Fruit fly (Drosophila melanogaster) whole organism, embryonic: ENCODE measurements around the gene spidey.

Experiments used
- Abd-B ChIP-seq: fragments of 200-800 bp; sonication (Bioruptor generic); optimal IDR thresholded peaks from 2 replicates; lab custom pipeline; 2018; ENCODE audit warnings: missing biosample characterization, mild to moderate bottlenecking, missing genetic modification characterization, moderate library complexity
- Atf3 ChIP-seq: fragments of 200-800 bp; sonication (Bioruptor generic); optimal IDR thresholded peaks from 3 replicates; lab custom pipeline; 2016; ENCODE audit warnings: missing biosample characterization, missing genetic modification characterization
- CG10979 ChIP-seq: fragments of 200-800 bp; sonication (Bioruptor generic); optimal IDR thresholded peaks from 2 replicates; lab custom pipeline; 2018; ENCODE audit warnings: missing biosample characterization, mild to moderate bottlenecking, missing genetic modification characterization, moderate library complexity
- CG11398 ChIP-seq: fragments of 200-800 bp; sonication (Bioruptor generic); optimal IDR thresholded peaks from 2 replicates; lab custom pipeline; 2016; ENCODE audit warnings: missing biosample characterization, missing genetic modification characterization
- CG12071 ChIP-seq: fragments of 200-800 bp; sonication (Bioruptor generic); optimal IDR thresholded peaks from 3 replicates; lab custom pipeline; 2018; ENCODE audit warnings: missing biosample characterization, mild to moderate bottlenecking, missing genetic modification characterization
- CG1233 ChIP-seq: fragments of 200-800 bp; sonication (Bioruptor generic); optimal IDR thresholded peaks from 4 replicates; lab custom pipeline; 2018; ENCODE audit warnings: missing biosample characterization, mild to moderate bottlenecking, missing genetic modification characterization
- CG12942 ChIP-seq: fragments of 200-800 bp; sonication (Bioruptor generic); optimal IDR thresholded peaks from 3 replicates; lab custom pipeline; 2016; ENCODE audit warnings: missing biosample characterization, missing genetic modification characterization
- CG13296 ChIP-seq: fragments of 200-800 bp; sonication (Bioruptor generic); optimal IDR thresholded peaks from 3 replicates; lab custom pipeline; 2018; ENCODE audit warnings: missing biosample characterization, mild to moderate bottlenecking, missing genetic modification characterization
- CG14014 ChIP-seq: fragments of 200-800 bp; sonication (Bioruptor generic); IDR thresholded peaks from 2 replicates; pipeline ENCODE4 v1.3.6; 2022; ENCODE audit warnings: missing biosample characterization, missing genetic modification characterization
- CG15269 ChIP-seq: fragments of 200-800 bp; sonication (Bioruptor generic); optimal IDR thresholded peaks from 2 replicates; lab custom pipeline; 2018; ENCODE audit warnings: missing biosample characterization, mild to moderate bottlenecking, missing genetic modification characterization, moderate library complexity
- CG15601 ChIP-seq: fragments of 200-800 bp; sonication (Bioruptor generic); optimal IDR thresholded peaks from 3 replicates; lab custom pipeline; 2019; ENCODE audit warnings: missing biosample characterization, mild to moderate bottlenecking, missing genetic modification characterization, moderate library complexity
- CG1603 ChIP-seq: fragments of 200-800 bp; sonication (Bioruptor generic); optimal IDR thresholded peaks from 2 replicates; lab custom pipeline; 2019; ENCODE audit warnings: missing biosample characterization, mild to moderate bottlenecking, missing genetic modification characterization, moderate library complexity
- CG1832 ChIP-seq: fragments of 200-800 bp; sonication (Bioruptor generic); optimal IDR thresholded peaks from 2 replicates; lab custom pipeline; 2017; ENCODE audit warnings: missing biosample characterization, mild to moderate bottlenecking, missing genetic modification characterization, inconsistent platforms
- CG2678 ChIP-seq: fragments of 200-800 bp; sonication (Bioruptor generic); optimal IDR thresholded peaks from 3 replicates; lab custom pipeline; 2019; ENCODE audit warnings: missing biosample characterization, mild to moderate bottlenecking, missing genetic modification characterization, moderate library complexity
- CG2712 ChIP-seq: fragments of 200-800 bp; optimal IDR thresholded peaks from 3 replicates; lab custom pipeline; 2019; ENCODE audit warnings: missing biosample characterization, mild to moderate bottlenecking, missing genetic modification characterization, moderate library complexity
- CG3995 ChIP-seq: fragments of 200-800 bp; sonication (Bioruptor generic); optimal IDR thresholded peaks from 3 replicates; lab custom pipeline; 2016; ENCODE audit warnings: missing biosample characterization, missing genetic modification characterization
- CG42726 ChIP-seq: fragments of 200-800 bp; sonication (Bioruptor generic); IDR thresholded peaks from 2 replicates; pipeline ENCODE4 v1.3.6; 2022; ENCODE audit warnings: missing biosample characterization, missing genetic modification characterization; ENCODE audit not compliant: partially characterized antibody
- CG43689 ChIP-seq: fragments of 200-800 bp; sonication (Bioruptor generic); IDR thresholded peaks from 2 replicates; pipeline ENCODE4 v1.3.6; 2022; ENCODE audit warnings: missing biosample characterization, missing genetic modification characterization
- CG4617 ChIP-seq: fragments of 200-800 bp; sonication (Bioruptor generic); optimal IDR thresholded peaks from 3 replicates; lab custom pipeline; 2016; ENCODE audit warnings: missing biosample characterization, missing genetic modification characterization, borderline replicate concordance
- CG4820 ChIP-seq: fragments of 200-800 bp; sonication (Bioruptor generic); optimal IDR thresholded peaks from 3 replicates; lab custom pipeline; 2016; ENCODE audit warnings: missing biosample characterization, missing genetic modification characterization
- CG5180 ChIP-seq: fragments of 200-800 bp; sonication (Bioruptor generic); optimal IDR thresholded peaks from 3 replicates; lab custom pipeline; 2017; ENCODE audit warnings: missing biosample characterization, missing genetic modification characterization, mild to moderate bottlenecking, moderate library complexity, missing genetic modification reagents
- CG8290 ChIP-seq, 3 experiments: fragments of 200-800 bp; sonication (Bioruptor generic); optimal IDR thresholded peaks; 2 replicates each; lab custom pipeline; 2016 to 2019; ENCODE audit warnings: missing biosample characterization in 3 of 3, missing genetic modification characterization in 3 of 3, mild to moderate bottlenecking in 2 of 3, moderate library complexity in 1 of 3
- CHES-1-like ChIP-seq: fragments of 200-800 bp; sonication (Bioruptor generic); optimal IDR thresholded peaks from 2 replicates; lab custom pipeline; 2016; ENCODE audit warnings: missing biosample characterization, missing genetic modification characterization
- Dbx ChIP-seq: fragments of 200-800 bp; sonication (Bioruptor generic); IDR thresholded peaks from 3 replicates; pipeline ENCODE4 v1.3.6; 2022; ENCODE audit warnings: missing biosample characterization, missing genetic modification characterization
- Eip74EF ChIP-seq, 2 experiments: fragments of 200-800 bp in 1 of 2; fragments of >200 bp in 1 of 2; sonication (Bioruptor generic) in 1 of 2; optimal IDR thresholded peaks; 2 replicates each; lab custom pipeline; 2017 to 2019; ENCODE audit warnings: missing biosample characterization in 2 of 2, missing genetic modification characterization in 2 of 2, mild to moderate bottlenecking in 1 of 2, moderate library complexity in 1 of 2
- Ets65A ChIP-seq: fragments of 200-800 bp; sonication (Bioruptor generic); peaks from one replicate; lab custom pipeline; 2016; ENCODE audit warnings: missing biosample characterization, missing genetic modification characterization
- Fer1 ChIP-seq: fragments of 200-800 bp; sonication (Bioruptor generic); optimal IDR thresholded peaks from 2 replicates; lab custom pipeline; 2017; ENCODE audit warnings: missing biosample characterization, mild to moderate bottlenecking, missing genetic modification characterization
- Fer2 ChIP-seq: fragments of 200-800 bp; sonication (Bioruptor generic); optimal IDR thresholded peaks from 2 replicates; lab custom pipeline; 2018; ENCODE audit warnings: missing biosample characterization, mild to moderate bottlenecking, missing genetic modification characterization, moderate library complexity
- H15 ChIP-seq: fragments of 200-800 bp; sonication (Bioruptor generic); IDR thresholded peaks from 3 replicates; pipeline ENCODE4 v1.3.6; 2022; ENCODE audit warnings: missing biosample characterization, missing genetic modification characterization
- H2.0 ChIP-seq: fragments of 200-800 bp; sonication (Bioruptor generic); IDR thresholded peaks from 2 replicates; pipeline ENCODE4 v1.3.6; 2022; ENCODE audit warnings: missing biosample characterization, missing genetic modification characterization
- MESR4 ChIP-seq: fragments of 200-800 bp; sonication (Bioruptor generic); optimal IDR thresholded peaks from 2 replicates; lab custom pipeline; 2018; ENCODE audit warnings: missing biosample characterization, mild to moderate bottlenecking, missing genetic modification characterization, moderate library complexity
- Six4 ChIP-seq: fragments of 200-800 bp; sonication (Bioruptor generic); optimal IDR thresholded peaks from 2 replicates; lab custom pipeline; 2016; ENCODE audit warnings: missing biosample characterization, missing genetic modification characterization
- ap ChIP-seq: fragments of 200-800 bp; sonication (Bioruptor generic); IDR thresholded peaks from 2 replicates; pipeline ENCODE4 v1.3.6; 2022; ENCODE audit warnings: missing biosample characterization, missing genetic modification characterization
- croc ChIP-seq: fragments of 200-800 bp; sonication (Bioruptor generic); conservative IDR thresholded peaks from 3 replicates; pipeline ENCODE4 v1.3.6; 2022; ENCODE audit warnings: missing biosample characterization, missing genetic modification characterization
- crol ChIP-seq: fragments of 200-800 bp; sonication (Bioruptor generic); IDR thresholded peaks from 2 replicates; pipeline ENCODE4 v1.3.6; 2022; ENCODE audit warnings: missing biosample characterization, missing genetic modification characterization
- dmrt11E ChIP-seq: fragments of 200-800 bp; sonication (Bioruptor generic); optimal IDR thresholded peaks from 3 replicates; lab custom pipeline; 2018; ENCODE audit warnings: missing biosample characterization, mild to moderate bottlenecking, missing genetic modification characterization, moderate library complexity
- dmrt99B ChIP-seq: fragments of 200-800 bp; sonication (Bioruptor generic); optimal IDR thresholded peaks from 2 replicates; lab custom pipeline; 2018; ENCODE audit warnings: missing biosample characterization, mild to moderate bottlenecking, missing genetic modification characterization, moderate library complexity
- ems ChIP-seq: fragments of 200-800 bp; sonication (Bioruptor generic); optimal IDR thresholded peaks from 3 replicates; lab custom pipeline; 2016; ENCODE audit warnings: missing biosample characterization, missing genetic modification characterization
- gfzf ChIP-seq: fragments of 200-800 bp; sonication (Bioruptor generic); optimal IDR thresholded peaks from 2 replicates; lab custom pipeline; 2016; ENCODE audit warnings: missing biosample characterization, mild to moderate bottlenecking, missing genetic modification characterization, moderate library complexity
- lbe ChIP-seq: fragments of 200-800 bp; sonication (Bioruptor generic); optimal IDR thresholded peaks from 2 replicates; lab custom pipeline; 2016; ENCODE audit warnings: missing biosample characterization, mild to moderate bottlenecking, missing genetic modification characterization
- luna ChIP-seq: fragments of 200-800 bp; sonication (Bioruptor generic); optimal IDR thresholded peaks from 2 replicates; lab custom pipeline; 2016; ENCODE audit warnings: missing biosample characterization, missing genetic modification characterization
- nmo ChIP-seq: fragments of 200-800 bp; sonication (Bioruptor generic); optimal IDR thresholded peaks from 2 replicates; lab custom pipeline; 2018; ENCODE audit warnings: missing biosample characterization, mild to moderate bottlenecking, missing genetic modification characterization, moderate library complexity
- p53 ChIP-seq: fragments of 200-800 bp; sonication (Bioruptor generic); optimal IDR thresholded peaks from 2 replicates; lab custom pipeline; 2016; ENCODE audit warnings: missing biosample characterization, missing genetic modification characterization
- pzg ChIP-seq: fragments of 200-800 bp; sonication (Bioruptor generic); optimal IDR thresholded peaks from 3 replicates; lab custom pipeline; 2018; ENCODE audit warnings: missing biosample characterization, mild to moderate bottlenecking, missing genetic modification characterization, moderate library complexity
- scrt ChIP-seq: fragments of 200-800 bp; sonication (Bioruptor generic); optimal IDR thresholded peaks from 2 replicates; lab custom pipeline; 2018; ENCODE audit warnings: missing biosample characterization, mild to moderate bottlenecking, missing genetic modification characterization, moderate library complexity
- so ChIP-seq: fragments of 200-800 bp; sonication (Bioruptor generic); IDR thresholded peaks from 3 replicates; pipeline ENCODE4 v1.3.6; 2022; ENCODE audit warnings: missing biosample characterization, missing genetic modification characterization
- trh ChIP-seq: fragments of 200-800 bp; sonication (Bioruptor generic); optimal IDR thresholded peaks from 2 replicates; lab custom pipeline; 2016; ENCODE audit warnings: missing biosample characterization, missing genetic modification characterization
- wdn ChIP-seq: fragments of 200-800 bp; sonication (Bioruptor generic); IDR thresholded peaks from 2 replicates; pipeline ENCODE4 v1.3.6; 2022; ENCODE audit warnings: missing biosample characterization, missing genetic modification characterization
- yki ChIP-seq: fragments of >200 bp; optimal IDR thresholded peaks from 3 replicates; lab custom pipeline; 2018
- z ChIP-seq: fragments of 200-800 bp; sonication (Bioruptor generic); IDR thresholded peaks from 3 replicates; pipeline ENCODE4 v1.3.6; 2022; ENCODE audit warnings: missing biosample characterization, missing genetic modification characterization

spidey gene

dm6 chrX:7934679-7935078, 25.9 kb downstream of the spidey start, which contains the start of gene RpS14b (continued):
- TF ChIP-seq CG8290 (GFP tag; optimal IDR thresholded peaks at IDR 0.05; lab: Kevin White, UChicago), result peak; percentile 15
- peak in 1 of 2 experiments; percentile 88 for TF ChIP-seq CG8290 (tag; optimal IDR thresholded peaks at IDR 0.05; lab: Kevin White, UChicago)
- peak; percentile 68 for TF ChIP-seq Dbx (GFP tag; lab: Robert Waterston, UW)
- TF ChIP-seq crol, result no peak
- TF ChIP-seq CG1603 (tag; lab: Kevin White, UChicago), result peak; percentile 72
- TF ChIP-seq ap (GFP tag; lab: Robert Waterston, UW), result no peak; the same call in 1 of the 2 replicates
- peak; percentile 64 for TF ChIP-seq CG1233 (GFP tag; lab: Kevin White, UChicago)
- peak; percentile 72; the same call in 1 of the 3 replicates for TF ChIP-seq so (GFP tag; lab: Robert Waterston, UW)
- peak; percentile 44 for TF ChIP-seq dmrt11E (tag; lab: Kevin White, UChicago)
- peak; percentile 17 for TF ChIP-seq CG2712 (tag; lab: Kevin White, UChicago)
- peak; percentile 86 for TF ChIP-seq Ets65A
- TF ChIP-seq CG13296, result peak; percentile 81
- TF ChIP-seq luna (GFP tag; lab: Kevin White, UChicago), result peak; percentile 8
- TF ChIP-seq wdn (GFP tag; lab: Robert Waterston, UW), result peak; percentile 51
- TF ChIP-seq CG4617, result peak; percentile 37
- TF ChIP-seq CG12942 (GFP tag; lab: Kevin White, UChicago), result peak; percentile 44
- TF ChIP-seq CHES-1-like, result peak; percentile 77
- peak; percentile 41 for TF ChIP-seq ems
- peak; percentile 5 for TF ChIP-seq CG3995 (GFP tag; lab: Kevin White, UChicago)
- no peak for TF ChIP-seq z (GFP tag; lab: Robert Waterston, UW)
- no peak for TF ChIP-seq CG1832
- peak; percentile 49 for TF ChIP-seq MESR4 (GFP tag; lab: Kevin White, UChicago)
- peak; percentile 42 for TF ChIP-seq CG12071 (GFP tag; lab: Kevin White, UChicago)
- no peak for TF ChIP-seq CG4820 (GFP tag; lab: Kevin White, UChicago)
- TF ChIP-seq CG15601 (tag; lab: Kevin White, UChicago), result peak; percentile 16
- peak; percentile 77 for TF ChIP-seq Fer1 (GFP tag; lab: Kevin White, UChicago)
- TF ChIP-seq Six4, result no peak
- peak; percentile 51 for TF ChIP-seq scrt (GFP tag; lab: Kevin White, UChicago)
- TF ChIP-seq CG15269 (tag; lab: Kevin White, UChicago), result peak; percentile 61
- TF ChIP-seq CG43689 (GFP tag; lab: Robert Waterston, UW), result peak; percentile 8; the same call in 1 of the 2 replicates
- TF ChIP-seq gfzf (GFP tag; lab: Kevin White, UChicago), result peak; percentile 44
- TF ChIP-seq CG42726 (GFP tag; lab: Robert Waterston, UW), result peak; percentile 70; the same call in 1 of the 2 replicates
- no peak for TF ChIP-seq CG5180 (GFP tag; lab: Kevin White, UChicago)
- peak; percentile 30 for TF ChIP-seq nmo
- TF ChIP-seq Atf3 (GFP tag; lab: Kevin White, UChicago), result peak; percentile 52
- peak; percentile 38 for TF ChIP-seq Fer2 (tag; lab: Kevin White, UChicago)
- peak; percentile 52; the same call in 1 of the 2 replicates for TF ChIP-seq H2.0 (GFP tag; lab: Robert Waterston, UW)
- TF ChIP-seq dmrt99B, result peak; percentile 10
- peak; percentile 44; the same call in 1 of the 3 replicates for TF ChIP-seq H15 (GFP tag; lab: Robert Waterston, UW)
- TF ChIP-seq pzg, result peak; percentile 77
- peak; percentile 60; the same call in 1 of the 2 replicates for TF ChIP-seq CG14014 (GFP tag; lab: Robert Waterston, UW)
- TF ChIP-seq Eip74EF (GFP tag; optimal IDR thresholded peaks at IDR 0.05; lab: Kevin White, UChicago), result no peak
- TF ChIP-seq CG10979 (tag; lab: Kevin White, UChicago), result peak; percentile 25
- TF ChIP-seq Abd-B, result no peak
- TF ChIP-seq p53 (GFP tag; lab: Kevin White, UChicago), result peak; percentile 23
- TF ChIP-seq trh (GFP tag; lab: Kevin White, UChicago), result no peak
- peak; percentile 31 for TF ChIP-seq CG2678
- peak; percentile 33 for TF ChIP-seq lbe (GFP tag; lab: Kevin White, UChicago)
- no peak for TF ChIP-seq yki (lab: Kevin White, UChicago)
- no peak for TF ChIP-seq CG11398 (GFP tag; lab: Kevin White, UChicago)
- no peak for TF ChIP-seq croc (GFP tag; lab: Robert Waterston, UW)
